Worm (Caenorhabditis elegans): ENCODE measurements around the gene C03F11.2.

ce11 chrX:5400524-5400923 lies 3.3 kb upstream of the C03F11.2 start, which contains the start of gene scav-1:
- TF ChIP-seq sea-1 (GFP tag; conservative IDR thresholded peaks at IDR 0.05): no peak
- TF ChIP-seq B0310.2 (tag; optimal IDR thresholded peaks at IDR 0.05): no peak
- TF ChIP-seq tbx-37 (GFP tag; conservative IDR thresholded peaks at IDR 0.05): no peak
- TF ChIP-seq aly-1 (tag; optimal IDR thresholded peaks at IDR 0.05): no peak
- no peak for TF ChIP-seq flt-1 (GFP tag; IDR thresholded peaks at IDR 0.05)
- TF ChIP-seq hnd-1 (tag; optimal IDR thresholded peaks at IDR 0.05): no peak
- TF ChIP-seq F13C5.2 (tag; optimal IDR thresholded peaks at IDR 0.05): no peak
- no peak for TF ChIP-seq ama-1 (optimal IDR thresholded peaks at IDR 0.05)
- TF ChIP-seq hmbx-1 (tag; optimal IDR thresholded peaks at IDR 0.05): no peak
- TF ChIP-seq ets-7 (tag; optimal IDR thresholded peaks at IDR 0.05): no peak
- no peak for TF ChIP-seq ceh-36 (tag; optimal IDR thresholded peaks at IDR 0.05)
- no peak for TF ChIP-seq hmg-4 (GFP tag; optimal IDR thresholded peaks at IDR 0.05)

All from whole organism, early embryonic.